Fruit fly (Drosophila melanogaster): ENCODE measurements around the gene Eip93F.

DNA sequence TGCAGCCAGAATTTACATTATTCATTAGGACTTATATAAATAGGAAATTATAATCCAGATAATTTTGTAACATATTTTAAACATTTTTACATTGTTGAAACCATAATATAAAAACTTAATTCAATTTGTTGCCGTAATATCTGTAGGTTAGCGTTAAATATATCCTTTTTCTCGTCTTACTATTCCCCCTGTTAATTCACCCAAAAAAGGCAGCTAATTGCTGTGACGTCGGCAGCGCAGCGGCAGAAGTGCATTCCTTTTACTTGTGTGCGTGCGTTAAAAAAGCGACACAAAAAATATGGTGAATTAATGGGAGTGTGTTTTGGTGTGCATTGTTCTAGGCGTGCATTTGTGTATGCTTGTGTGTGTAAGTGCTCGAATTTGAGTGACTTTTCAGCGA, 22.6 kb downstream of the Eip93F start:
- TF ChIP-seq CG10348 (GFP tag; IDR thresholded peaks at IDR 0.05) (no peak), Snoo (tag; optimal IDR thresholded peaks at IDR 0.05) (no peak), CG15710 (tag; optimal IDR thresholded peaks at IDR 0.05) (no peak), rn (GFP tag; IDR thresholded peaks at IDR 0.05) (no peak), CG8301 (tag; optimal IDR thresholded peaks at IDR 0.05) (no peak), Ets98B (GFP tag; IDR thresholded peaks at IDR 0.05) (no peak), Pif1A (GFP tag; optimal IDR thresholded peaks at IDR 0.05) (no peak), CG8159 (tag; optimal IDR thresholded peaks at IDR 0.05) (no peak), Pif1B (GFP tag; optimal IDR thresholded peaks at IDR 0.05) (no peak)

All from whole organism, pupa.